Worm (Caenorhabditis elegans) whole organism, young adult: Measurements from ENCODE around the gene irld-51.

Experiments
- F49E8.2 ChIP-seq: sonication (generic microtip); optimal IDR thresholded peaks from 3 replicates; lab custom pipeline; 2017; ENCODE audit warnings: missing genetic modification characterization, mild to moderate bottlenecking, missing compliant biosample characterization, antibody characterized with exemption, moderate library complexity; ENCODE audit not compliant: insufficient read depth
- egl-44 ChIP-seq: fragments of 200-800 bp; sonication (Bioruptor generic); IDR thresholded peaks from 2 replicates; pipeline ENCODE4 v1.3.6; 2022; ENCODE audit warnings: missing genetic modification reagents, missing genetic modification characterization, missing compliant biosample characterization
- hlh-26 ChIP-seq: fragments of 200-800 bp; sonication (Bioruptor generic); conservative IDR thresholded peaks from 2 replicates; pipeline ENCODE4 v1.3.6; 2022; ENCODE audit warnings: missing genetic modification reagents, missing genetic modification characterization, missing compliant biosample characterization
- madf-8 ChIP-seq: fragments of 200-800 bp; sonication (Bioruptor generic); conservative IDR thresholded peaks from 2 replicates; pipeline ENCODE4 v1.3.6; 2022; ENCODE audit warnings: missing genetic modification reagents, missing genetic modification characterization, missing compliant biosample characterization
- rec-8 ChIP-seq, 2 experiments: sonication (generic microtip); optimal IDR thresholded peaks; 2 replicates each; lab custom pipeline; 2016; ENCODE audit warnings: mild to moderate bottlenecking in 2 of 2, missing genetic modification characterization in 2 of 2, missing genetic modification reagents in 2 of 2, missing genotype in 2 of 2, missing biosample characterization in 1 of 2, missing compliant biosample characterization in 1 of 2, moderate library complexity in 1 of 2
- tbx-9 ChIP-seq: sonication (generic microtip); optimal IDR thresholded peaks from 2 replicates; lab custom pipeline; 2016; ENCODE audit warnings: borderline replicate concordance, missing genetic modification characterization, inconsistent platforms, missing compliant biosample characterization
- xnd-1 ChIP-seq: sonication (generic microtip); optimal IDR thresholded peaks from 2 replicates; lab custom pipeline; 2016; ENCODE audit warnings: missing genotype, missing genetic modification reagents, missing genetic modification characterization, missing compliant biosample characterization

DNA sequence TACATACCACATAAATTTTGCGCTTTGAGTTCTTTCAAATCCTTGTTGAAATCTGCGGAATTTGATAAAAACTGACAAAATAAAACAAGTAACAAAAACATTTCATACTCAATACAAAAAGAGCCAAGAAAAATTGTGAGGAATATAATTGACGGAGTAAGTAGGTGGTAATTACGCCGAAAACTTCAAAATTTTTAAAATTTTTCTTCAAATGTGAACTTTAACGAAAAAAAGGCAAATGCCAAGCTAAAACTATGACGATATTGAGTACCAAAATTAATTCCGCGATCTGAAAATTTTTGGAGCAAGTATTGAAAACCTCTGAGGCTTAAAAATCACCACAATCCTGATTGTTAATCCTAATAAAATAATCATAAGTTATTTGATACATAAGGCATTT lies at the start of gene irld-51:
- TF ChIP-seq tbx-9 (tag; lab: Kevin White, UChicago) (no peak), egl-44 (no peak), rec-8 (tag; optimal IDR thresholded peaks at IDR 0.05; lab: Kevin White, UChicago) (no peak), F49E8.2 (tag; lab: Kevin White, UChicago) (no peak), xnd-1 (tag; lab: Kevin White, UChicago) (no peak), madf-8 (GFP tag; lab: Robert Waterston, UW) (no peak), hlh-26 (no peak)
